Worm (Caenorhabditis elegans): ENCODE measurements around the gene ril-2.

ril-2 gene

ce11 chrV:12596196-12596595 is 2.8 kb downstream of the ril-2 start, which contains the start of gene mma-1:
mma-1 (minus strand) TSS chrV:12596296.
- TF ChIP-seq elt-1 (tag; optimal IDR thresholded peaks at IDR 0.05) (no peak), ceh-82 (tag; optimal IDR thresholded peaks at IDR 0.05) (no peak), lin-39 (tag; optimal IDR thresholded peaks at IDR 0.05) (no peak), R02D3.7 (tag; optimal IDR thresholded peaks at IDR 0.05) (no peak), mab-5 (tag; optimal IDR thresholded peaks at IDR 0.05) (no peak), nhr-23 (tag; optimal IDR thresholded peaks at IDR 0.05) (no peak), unc-39 (tag; optimal IDR thresholded peaks at IDR 0.05) (no peak)

ce11 chrV:12592379-12592778 is 6.6 kb downstream of the ril-2 start, which contains the start of gene C14C10.2:
C14C10.2 (minus strand) TSS chrV:12592479.
- TF ChIP-seq skn-1 (tag; optimal IDR thresholded peaks at IDR 0.05) (no peak), C34F6.9 (tag; optimal IDR thresholded peaks at IDR 0.05) (no peak), ztf-1 (GFP tag; conservative IDR thresholded peaks at IDR 0.05) (no peak), gmeb-1 (tag; optimal IDR thresholded peaks at IDR 0.05) (no peak), ztf-11 (tag; optimal IDR thresholded peaks at IDR 0.05) (no peak), peb-1 (tag; optimal IDR thresholded peaks at IDR 0.05) (no peak), sma-9 (GFP tag; optimal IDR thresholded peaks at IDR 0.05) (no peak), sma-9 (tag; optimal IDR thresholded peaks at IDR 0.05) (no peak), unc-55 (GFP tag; optimal IDR thresholded peaks at IDR 0.05) (no peak), ama-1 (optimal IDR thresholded peaks at IDR 0.05) (no peak), lsy-2 (tag; optimal IDR thresholded peaks at IDR 0.05) (no peak), nhr-23 (tag; optimal IDR thresholded peaks at IDR 0.05) (no peak), fos-1 (tag; optimal IDR thresholded peaks at IDR 0.05) (no peak), elt-3 (tag; optimal IDR thresholded peaks at IDR 0.05) (no peak), snpc-4 (tag; optimal IDR thresholded peaks at IDR 0.05) (no peak), crh-2 (tag; optimal IDR thresholded peaks at IDR 0.05) (no peak), elt-1 (tag; optimal IDR thresholded peaks at IDR 0.05) (no peak), F13H6.1 (tag; optimal IDR thresholded peaks at IDR 0.05) (no peak), nhr-11 (tag; optimal IDR thresholded peaks at IDR 0.05) (no peak), nhr-77 (tag; optimal IDR thresholded peaks at IDR 0.05) (no peak), nhr-237 (tag; optimal IDR thresholded peaks at IDR 0.05) (no peak)

ce11 chrV:12590601-12591000 is 8.4 kb downstream of the ril-2 start, which contains the start of gene ttr-43:
ttr-43 (minus strand) TSS chrV:12590701.
- no peak for TF ChIP-seq Y55F3AM.14 (GFP tag; optimal IDR thresholded peaks at IDR 0.05)
- TF ChIP-seq dmd-4 (tag; optimal IDR thresholded peaks at IDR 0.05): no peak
- TF ChIP-seq elt-3 (tag; optimal IDR thresholded peaks at IDR 0.05): no peak
- TF ChIP-seq mab-5 (tag; optimal IDR thresholded peaks at IDR 0.05): no peak
- no peak for TF ChIP-seq peb-1 (tag; optimal IDR thresholded peaks at IDR 0.05)
- TF ChIP-seq lin-39 (tag; optimal IDR thresholded peaks at IDR 0.05): no peak
- TF ChIP-seq lsy-2 (tag; optimal IDR thresholded peaks at IDR 0.05): no peak
- no peak for TF ChIP-seq C34F6.9 (tag; optimal IDR thresholded peaks at IDR 0.05)
- TF ChIP-seq ZK546.5 (tag; optimal IDR thresholded peaks at IDR 0.05): no peak

- TF ChIP-seq lin-39 (tag; optimal IDR thresholded peaks at IDR 0.05) (no peak), dmd-4 (tag; optimal IDR thresholded peaks at IDR 0.05) (no peak), nhr-77 (tag; optimal IDR thresholded peaks at IDR 0.05) (no peak), mbf-1 (tag; optimal IDR thresholded peaks at IDR 0.05) (no peak), unc-62 (GFP tag; optimal IDR thresholded peaks at IDR 0.05) (no peak), R02D3.7 (tag; optimal IDR thresholded peaks at IDR 0.05) (no peak), Y55F3AM.14 (GFP tag; optimal IDR thresholded peaks at IDR 0.05) (no peak), lsy-2 (tag; optimal IDR thresholded peaks at IDR 0.05) (no peak), nhr-25 (tag; optimal IDR thresholded peaks at IDR 0.05) (no peak), egl-27 (tag; optimal IDR thresholded peaks at IDR 0.05) (no peak), lin-13 (GFP tag; optimal IDR thresholded peaks at IDR 0.05) (no peak), ztf-1 (GFP tag; conservative IDR thresholded peaks at IDR 0.05) (no peak), blmp-1 (tag; optimal IDR thresholded peaks at IDR 0.05; ENCODE audit: insufficient read depth) (no peak)
These were observed 10.9 kb downstream of the ril-2 start, which contains the start of gene C14C10.1 for ce11 chrV:12588030-12588429. C14C10.1 (plus strand) TSS chrV:12588330.

ce11 chrV:12586793-12587192 is 12.2 kb downstream of the ril-2 start:
- no peak for TF ChIP-seq ceh-82 (tag; optimal IDR thresholded peaks at IDR 0.05)
- no peak for TF ChIP-seq mab-5 (tag; optimal IDR thresholded peaks at IDR 0.05)
- no peak for TF ChIP-seq elt-3 (tag; optimal IDR thresholded peaks at IDR 0.05)
- no peak for TF ChIP-seq ztf-1 (GFP tag; conservative IDR thresholded peaks at IDR 0.05)
- TF ChIP-seq blmp-1 (tag; optimal IDR thresholded peaks at IDR 0.05; ENCODE audit: insufficient read depth): no peak
